Worm (Caenorhabditis elegans): ENCODE measurements around the gene K05F1.13.
"Not testable (repeated sequence)": the region's sequence is repeated elsewhere in the genome, so short reads cannot be mapped to it uniquely, and the experiment has no call there.

Gene K05F1.13

ce11 chrII:5799553-5799952 is 10.6 kb downstream of the K05F1.13 start, which contains the start of gene K05F1.8:
Gene K05F1.8, minus strand, starts transcription at chrII:5799653.
- TF ChIP-seq tbx-37 (GFP tag; conservative IDR thresholded peaks at IDR 0.05) (no peak), ets-7 (tag; optimal IDR thresholded peaks at IDR 0.05) (no peak), scrt-1 (GFP tag; IDR thresholded peaks at IDR 0.05) (no peak), pes-1 (GFP tag; IDR thresholded peaks at IDR 0.05) (no peak), tbx-11 (GFP tag; IDR thresholded peaks at IDR 0.05) (no peak), sea-1 (GFP tag; conservative IDR thresholded peaks at IDR 0.05) (no peak), tra-4 (tag; optimal IDR thresholded peaks at IDR 0.05) (no peak), hmg-4 (GFP tag; optimal IDR thresholded peaks at IDR 0.05) (no peak)

- TF ChIP-seq tra-4 (tag; optimal IDR thresholded peaks at IDR 0.05) (no peak), sea-1 (GFP tag; conservative IDR thresholded peaks at IDR 0.05) (no peak), flt-1 (GFP tag; IDR thresholded peaks at IDR 0.05) (no peak), tbx-37 (GFP tag; conservative IDR thresholded peaks at IDR 0.05) (no peak), ceh-13 (GFP tag; optimal IDR thresholded peaks at IDR 0.05) (no peak), ama-1 (optimal IDR thresholded peaks at IDR 0.05) (no peak), pes-1 (GFP tag; IDR thresholded peaks at IDR 0.05) (no peak), B0310.2 (tag; optimal IDR thresholded peaks at IDR 0.05) (no peak), scrt-1 (GFP tag; IDR thresholded peaks at IDR 0.05) (no peak), F13C5.2 (tag; optimal IDR thresholded peaks at IDR 0.05) (no peak), hnd-1 (tag; optimal IDR thresholded peaks at IDR 0.05) (no peak), hmbx-1 (tag; optimal IDR thresholded peaks at IDR 0.05) (no peak), tbx-11 (GFP tag; IDR thresholded peaks at IDR 0.05) (no peak), ets-7 (tag; optimal IDR thresholded peaks at IDR 0.05) (no peak), hmg-4 (GFP tag; optimal IDR thresholded peaks at IDR 0.05) (no peak), aly-1 (tag; optimal IDR thresholded peaks at IDR 0.05) (no peak), ceh-36 (tag; optimal IDR thresholded peaks at IDR 0.05) (no peak)
Observed at ce11 chrII:5801075-5801474, 12.2 kb downstream of the K05F1.13 start, which contains the start of the genes K05F1.9 and K05F1.1. Gene K05F1.9, minus strand, starts transcription at chrII:5801175. Gene K05F1.1, plus strand, starts transcription at chrII:5801382.

- no peak for TF ChIP-seq flt-1 (GFP tag; IDR thresholded peaks at IDR 0.05)
- TF ChIP-seq tbx-11 (GFP tag; IDR thresholded peaks at IDR 0.05) = no peak
- no peak for TF ChIP-seq aly-1 (tag; optimal IDR thresholded peaks at IDR 0.05)
- no peak for TF ChIP-seq hmbx-1 (tag; optimal IDR thresholded peaks at IDR 0.05)
- no peak for TF ChIP-seq scrt-1 (GFP tag; IDR thresholded peaks at IDR 0.05)
- no peak for TF ChIP-seq ceh-36 (tag; optimal IDR thresholded peaks at IDR 0.05)
- no peak for TF ChIP-seq ets-7 (tag; optimal IDR thresholded peaks at IDR 0.05)
- TF ChIP-seq ama-1 (optimal IDR thresholded peaks at IDR 0.05) = no peak
- no peak for TF ChIP-seq tra-4 (tag; optimal IDR thresholded peaks at IDR 0.05)
- TF ChIP-seq sea-1 (GFP tag; conservative IDR thresholded peaks at IDR 0.05) = no peak
- TF ChIP-seq B0310.2 (tag; optimal IDR thresholded peaks at IDR 0.05) = no peak
- no peak for TF ChIP-seq pes-1 (GFP tag; IDR thresholded peaks at IDR 0.05)
- no peak for TF ChIP-seq hnd-1 (tag; optimal IDR thresholded peaks at IDR 0.05)
Observed at ce11 chrII:5804288-5804687, 15.4 kb downstream of the K05F1.13 start.

- TF ChIP-seq scrt-1 (GFP tag; IDR thresholded peaks at IDR 0.05) (no peak), hmbx-1 (tag; optimal IDR thresholded peaks at IDR 0.05) (no peak), F13C5.2 (tag; optimal IDR thresholded peaks at IDR 0.05) (no peak), pes-1 (GFP tag; IDR thresholded peaks at IDR 0.05) (no peak), hmg-4 (GFP tag; optimal IDR thresholded peaks at IDR 0.05) (no peak), tbx-37 (GFP tag; conservative IDR thresholded peaks at IDR 0.05) (no peak), ceh-13 (GFP tag; optimal IDR thresholded peaks at IDR 0.05) (no peak), ceh-36 (tag; optimal IDR thresholded peaks at IDR 0.05) (no peak)
Observed at ce11 chrII:5805303-5805702, 16.4 kb downstream of the K05F1.13 start, which contains the start of gene K05F1.10. Gene K05F1.10, minus strand, starts transcription at chrII:5805473.

- TF ChIP-seq F13C5.2 (tag; optimal IDR thresholded peaks at IDR 0.05) = no peak
- no peak for TF ChIP-seq hnd-1 (tag; optimal IDR thresholded peaks at IDR 0.05)
- no peak for TF ChIP-seq flt-1 (GFP tag; IDR thresholded peaks at IDR 0.05)
- no peak for TF ChIP-seq pes-1 (GFP tag; IDR thresholded peaks at IDR 0.05)
Observed at ce11 chrII:5806563-5806962, 17.6 kb downstream of the K05F1.13 start.

ce11 chrII:5810230-5810629 is 21.3 kb downstream of the K05F1.13 start, which contains the start of the genes msp-64 and ZK1248.5:
Gene msp-64, minus strand, starts transcription at chrII:5810330.
Gene ZK1248.5, plus strand, starts transcription at chrII:5810514.
- TF ChIP-seq tbx-37 (GFP tag; conservative IDR thresholded peaks at IDR 0.05) = no peak
- TF ChIP-seq scrt-1 (GFP tag; IDR thresholded peaks at IDR 0.05) = no peak
- TF ChIP-seq ets-7 (tag; optimal IDR thresholded peaks at IDR 0.05) = no peak
- no peak for TF ChIP-seq pes-1 (GFP tag; IDR thresholded peaks at IDR 0.05)
- TF ChIP-seq hnd-1 (tag; optimal IDR thresholded peaks at IDR 0.05) = no peak

- not testable (repeated sequence) for TF ChIP-seq tbx-11 (GFP tag; IDR thresholded peaks at IDR 0.05); hmbx-1 (tag; optimal IDR thresholded peaks at IDR 0.05); B0310.2 (tag; optimal IDR thresholded peaks at IDR 0.05)
Observed at ce11 chrII:5815382-5815781, 26.5 kb downstream of the K05F1.13 start, which contains the start of gene wago-5. Gene wago-5, minus strand, starts transcription at chrII:5815482.

- TF ChIP-seq tra-4 (tag; optimal IDR thresholded peaks at IDR 0.05) (no peak), ama-1 (optimal IDR thresholded peaks at IDR 0.05) (no peak), hmg-4 (GFP tag; optimal IDR thresholded peaks at IDR 0.05) (no peak), ceh-13 (GFP tag; optimal IDR thresholded peaks at IDR 0.05) (no peak), tbx-11 (GFP tag; IDR thresholded peaks at IDR 0.05) (no peak), ceh-36 (tag; optimal IDR thresholded peaks at IDR 0.05) (no peak), scrt-1 (GFP tag; IDR thresholded peaks at IDR 0.05) (no peak), tbx-37 (GFP tag; conservative IDR thresholded peaks at IDR 0.05) (no peak), hmbx-1 (tag; optimal IDR thresholded peaks at IDR 0.05) (no peak), aly-1 (tag; optimal IDR thresholded peaks at IDR 0.05) (no peak), flt-1 (GFP tag; IDR thresholded peaks at IDR 0.05) (no peak), F13C5.2 (tag; optimal IDR thresholded peaks at IDR 0.05) (no peak)
Observed at ce11 chrII:5816346-5816745, 27.4 kb downstream of the K05F1.13 start, which contains the start of gene ZK1248.20. Gene ZK1248.20, plus strand, starts transcription at chrII:5816646.

Measured in whole organism, early embryonic.